Worm (Caenorhabditis elegans) whole organism, young adult: ENCODE results near the gene F19H6.4.

Source experiments
- atf-7 ChIP-seq: sonication (generic microtip); optimal IDR thresholded peaks from 2 replicates; lab custom pipeline; 2017; ENCODE audit warnings: mild to moderate bottlenecking, missing genetic modification characterization, missing compliant biosample characterization
- fkh-3 ChIP-seq: sonication (generic microtip); optimal IDR thresholded peaks from 2 replicates; lab custom pipeline; 2016; ENCODE audit warnings: mild to moderate bottlenecking, missing genetic modification characterization, missing compliant biosample characterization

DNA sequence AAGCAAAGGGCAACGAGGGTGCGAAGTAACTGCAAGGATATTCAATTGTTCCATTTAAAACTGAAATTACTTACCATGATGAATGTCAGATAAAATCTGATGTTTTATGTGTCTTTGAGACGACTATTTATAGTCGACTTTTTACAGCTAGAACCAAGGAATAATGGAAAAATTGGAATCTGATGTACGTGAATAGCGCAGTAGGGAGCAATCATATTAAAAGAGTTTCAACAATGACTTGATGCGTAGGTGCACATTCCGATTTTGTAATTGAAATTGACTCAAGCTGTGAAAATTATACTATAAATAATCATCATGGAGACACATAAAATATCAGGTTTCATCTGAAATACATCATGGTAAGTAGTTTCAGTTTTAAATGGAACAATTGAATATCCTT lies 22.2 kb upstream of the F19H6.4 start, which contains the start of the genes nspc-9 and nspc-10:
- TF ChIP-seq atf-7 (tag; lab: Kevin White, UChicago) (no peak), fkh-3 (tag; lab: Kevin White, UChicago) (no peak)
